Worm (Caenorhabditis elegans) whole organism, L4/young adult: ENCODE measurements around the gene ins-16.

Source experiments
- W03F9.2 ChIP-seq: fragments of 150-350 bp; optimal IDR thresholded peaks from 2 replicates; lab custom pipeline; 2014; ENCODE audit warnings: missing biosample characterization, missing genetic modification characterization
- dao-5 ChIP-seq: sonication (generic microtip); optimal IDR thresholded peaks from 2 replicates; lab custom pipeline; 2016; ENCODE audit warnings: missing genotype, missing genetic modification characterization, moderate library complexity, missing compliant biosample characterization
- him-1 ChIP-seq: sonication (generic microtip); optimal IDR thresholded peaks from 2 replicates; lab custom pipeline; 2016; ENCODE audit warnings: missing genotype, missing genetic modification reagents, missing genetic modification characterization, missing compliant biosample characterization

The ins-16 gene

ce11 chrIII:2013156-2013854, 47.5 kb downstream of the ins-16 start:
- TF ChIP-seq him-1 (tag; lab: Kevin White, UChicago) (no peak), W03F9.2 (tag; lab: Kevin White, UChicago) (no peak), dao-5 (no peak)

ce11 chrIII:2012561-2012960, 48.2 kb downstream of the ins-16 start:
- no peak for TF ChIP-seq W03F9.2 (tag; lab: Kevin White, UChicago)
- no peak for TF ChIP-seq dao-5
- no peak for TF ChIP-seq him-1 (tag; lab: Kevin White, UChicago)
